Fruit fly (Drosophila melanogaster) whole organism, prepupa: Measurements from ENCODE around the gene CG10336.

Experiments
- CG10631 ChIP-seq: fragments of 200-800 bp; sonication (Bioruptor generic); optimal IDR thresholded peaks from 2 replicates; lab custom pipeline; 2016; ENCODE audit warnings: missing biosample characterization, missing genetic modification characterization
- CG10669 ChIP-seq: fragments of 200-800 bp; sonication (Bioruptor generic); optimal IDR thresholded peaks from 3 replicates; lab custom pipeline; 2018; ENCODE audit warnings: missing biosample characterization, mild to moderate bottlenecking, missing genetic modification characterization, moderate library complexity
- CG11294 ChIP-seq: fragments of 200-800 bp; sonication (Bioruptor generic); IDR thresholded peaks from 2 replicates; pipeline ENCODE4 v1.3.6; 2022; ENCODE audit warnings: missing biosample characterization, missing genetic modification characterization
- CG1621 ChIP-seq: fragments of 200-800 bp; sonication (Bioruptor generic); optimal IDR thresholded peaks from 3 replicates; lab custom pipeline; 2018; ENCODE audit warnings: missing biosample characterization, mild to moderate bottlenecking, missing genetic modification characterization
- CG16779 ChIP-seq: fragments of 200-800 bp; sonication (Bioruptor generic); optimal IDR thresholded peaks from 3 replicates; lab custom pipeline; 2017; ENCODE audit warnings: missing biosample characterization, mild to moderate bottlenecking, missing genetic modification characterization
- CG3032 ChIP-seq: fragments of 200-800 bp; optimal IDR thresholded peaks from 2 replicates; lab custom pipeline; 2019; ENCODE audit warnings: missing biosample characterization, mild to moderate bottlenecking, missing genetic modification characterization, moderate library complexity
- CG32006 ChIP-seq: fragments of 200-800 bp; sonication (Bioruptor generic); optimal IDR thresholded peaks from 3 replicates; lab custom pipeline; 2017; ENCODE audit warnings: missing biosample characterization, mild to moderate bottlenecking, missing genetic modification characterization
- CG34406 ChIP-seq: fragments of 200-800 bp; sonication (Bioruptor generic); optimal IDR thresholded peaks from 3 replicates; lab custom pipeline; 2016; ENCODE audit warnings: missing biosample characterization, missing genetic modification characterization
- CG3919 ChIP-seq: fragments of 200-800 bp; sonication (Bioruptor generic); optimal IDR thresholded peaks from 3 replicates; lab custom pipeline; 2016; ENCODE audit warnings: missing biosample characterization, missing genetic modification characterization
- CG4318 ChIP-seq: fragments of 200-800 bp; sonication (Bioruptor generic); optimal IDR thresholded peaks from 3 replicates; lab custom pipeline; 2017; ENCODE audit warnings: missing biosample characterization, mild to moderate bottlenecking, missing genetic modification characterization
- CG6276 ChIP-seq: fragments of 200-800 bp; sonication (Bioruptor generic); optimal IDR thresholded peaks from 2 replicates; lab custom pipeline; 2017; ENCODE audit warnings: missing biosample characterization, mild to moderate bottlenecking, missing genetic modification characterization
- CG6792 ChIP-seq: fragments of 200-800 bp; sonication (Bioruptor generic); optimal IDR thresholded peaks from 3 replicates; lab custom pipeline; 2016; ENCODE audit warnings: missing biosample characterization, missing genetic modification characterization
- CG6808 ChIP-seq: fragments of 200-800 bp; sonication (Bioruptor generic); optimal IDR thresholded peaks from 3 replicates; lab custom pipeline; 2017; ENCODE audit warnings: missing biosample characterization, missing genetic modification characterization, mild to moderate bottlenecking, moderate library complexity, missing genetic modification reagents
- CG7368 ChIP-seq: fragments of 200-800 bp; sonication (Bioruptor generic); optimal IDR thresholded peaks from 3 replicates; lab custom pipeline; 2016; ENCODE audit warnings: missing biosample characterization, missing genetic modification characterization
- Eip78C ChIP-seq: fragments of 200-800 bp; sonication (Bioruptor generic); peaks from one replicate; lab custom pipeline; 2016; ENCODE audit warnings: missing biosample characterization, missing genetic modification characterization
- Eip93F ChIP-seq: fragments of 200-800 bp; sonication (Bioruptor generic); optimal IDR thresholded peaks from 2 replicates; lab custom pipeline; 2016; ENCODE audit warnings: missing biosample characterization, mild to moderate bottlenecking, missing genetic modification characterization
- Gug ChIP-seq: fragments of 200-800 bp; sonication (Bioruptor generic); IDR thresholded peaks from 2 replicates; pipeline ENCODE4 v1.3.6; 2022; ENCODE audit warnings: missing biosample characterization, missing genetic modification characterization
- Hr4 ChIP-seq: fragments of 200-800 bp; sonication (Bioruptor generic); optimal IDR thresholded peaks from 3 replicates; lab custom pipeline; 2016; ENCODE audit warnings: missing biosample characterization, missing genetic modification characterization
- Met ChIP-seq: fragments of 200-800 bp; sonication (Bioruptor generic); optimal IDR thresholded peaks from 3 replicates; lab custom pipeline; 2016; ENCODE audit warnings: missing biosample characterization, missing genetic modification characterization
- Smox ChIP-seq: fragments of 200-800 bp; sonication (Bioruptor generic); optimal IDR thresholded peaks from 3 replicates; lab custom pipeline; 2016; ENCODE audit warnings: missing biosample characterization, missing genetic modification characterization
- Sox14 ChIP-seq: fragments of 200-800 bp; sonication (Bioruptor generic); optimal IDR thresholded peaks from 3 replicates; lab custom pipeline; 2016; ENCODE audit warnings: missing biosample characterization, missing genetic modification characterization
- cyc ChIP-seq: fragments of 200-800 bp; sonication (Bioruptor generic); optimal IDR thresholded peaks from 3 replicates; lab custom pipeline; 2016; ENCODE audit warnings: missing biosample characterization, missing genetic modification characterization
- eg ChIP-seq: fragments of 200-800 bp; sonication (Bioruptor generic); IDR thresholded peaks from 3 replicates; pipeline ENCODE4 v1.3.6; 2022; ENCODE audit warnings: missing biosample characterization, missing genetic modification characterization
- fd59A ChIP-seq: fragments of 200-800 bp; sonication (Bioruptor generic); optimal IDR thresholded peaks from 2 replicates; lab custom pipeline; 2017; ENCODE audit warnings: missing biosample characterization, mild to moderate bottlenecking, missing genetic modification characterization, missing genetic modification reagents
- fd85E ChIP-seq: fragments of 200-800 bp; sonication (Bioruptor generic); optimal IDR thresholded peaks from 3 replicates; lab custom pipeline; 2016; ENCODE audit warnings: missing biosample characterization, missing genetic modification characterization
- fkh ChIP-seq: fragments of 200-800 bp; sonication (Bioruptor generic); optimal IDR thresholded peaks from 3 replicates; lab custom pipeline; 2017; ENCODE audit warnings: missing biosample characterization, mild to moderate bottlenecking, missing genetic modification characterization, moderate library complexity
- lz ChIP-seq: fragments of 200-800 bp; sonication (Bioruptor generic); optimal IDR thresholded peaks from 3 replicates; lab custom pipeline; 2016; ENCODE audit warnings: missing biosample characterization, missing genetic modification characterization
- net ChIP-seq: fragments of 200-800 bp; sonication (Bioruptor generic); optimal IDR thresholded peaks from 3 replicates; lab custom pipeline; 2016; ENCODE audit warnings: missing biosample characterization, missing genetic modification characterization
- pdm3 ChIP-seq: fragments of 200-800 bp; sonication (Bioruptor generic); optimal IDR thresholded peaks from 3 replicates; lab custom pipeline; 2016; ENCODE audit warnings: missing biosample characterization, missing genetic modification characterization
- salr ChIP-seq, 2 experiments: fragments of 200-800 bp; sonication (Bioruptor generic); optimal IDR thresholded peaks; 3 replicates each; lab custom pipeline; 2016 to 2018; ENCODE audit warnings: missing biosample characterization in 2 of 2, missing genetic modification characterization in 2 of 2, mild to moderate bottlenecking in 1 of 2
- svp ChIP-seq: fragments of 200-800 bp; sonication (Bioruptor generic); peaks from one replicate; lab custom pipeline; 2016; ENCODE audit warnings: missing biosample characterization, missing genetic modification characterization
- vri ChIP-seq: fragments of 200-800 bp; sonication (Bioruptor generic); optimal IDR thresholded peaks from 3 replicates; lab custom pipeline; 2016; ENCODE audit warnings: missing biosample characterization, mild to moderate bottlenecking, missing genetic modification characterization

CG10336 gene

DNA sequence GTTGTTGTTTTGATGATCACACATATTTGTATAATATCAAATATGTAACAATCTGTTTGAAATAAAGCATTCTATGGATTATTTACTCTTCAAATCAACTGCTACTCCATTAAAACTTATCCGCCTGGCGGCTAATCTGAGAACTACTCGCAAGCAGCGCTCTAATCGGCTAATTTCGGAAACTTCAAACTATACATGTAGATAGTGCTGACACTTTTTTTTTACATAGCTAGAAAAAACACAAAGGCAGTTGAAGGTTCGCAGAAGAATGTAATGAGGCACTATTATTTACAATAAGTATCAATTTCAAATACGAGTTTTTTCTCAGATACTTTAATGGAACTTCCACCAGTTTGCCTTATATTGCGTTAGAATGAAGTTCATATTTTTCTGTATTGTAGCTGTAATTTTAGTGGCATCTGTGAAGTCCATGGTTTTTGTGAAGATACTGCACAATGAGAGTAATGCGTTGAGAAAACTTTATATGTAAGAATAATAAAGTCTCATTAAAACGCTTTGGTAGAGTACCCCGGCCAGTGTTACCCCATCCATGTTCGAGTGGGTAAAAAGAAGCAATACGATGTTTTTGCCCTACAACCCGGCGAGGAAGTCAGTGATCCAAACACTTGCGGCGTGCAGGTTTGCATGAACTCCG, 23.2 kb upstream of the CG10336 start (continued):
- peak in 1 of 2 experiments; percentile 45 for TF ChIP-seq salr (GFP tag; optimal IDR thresholded peaks at IDR 0.05; lab: Kevin White, UChicago)
- TF ChIP-seq cyc (GFP tag; lab: Kevin White, UChicago): peak; percentile 68
- TF ChIP-seq CG3919 (GFP tag; lab: Kevin White, UChicago): peak; percentile 67
- no peak for TF ChIP-seq fd85E (GFP tag; lab: Kevin White, UChicago)
- peak; percentile 41 for TF ChIP-seq svp
- peak; percentile 28 for TF ChIP-seq CG10631 (GFP tag; lab: Kevin White, UChicago)

DNA sequence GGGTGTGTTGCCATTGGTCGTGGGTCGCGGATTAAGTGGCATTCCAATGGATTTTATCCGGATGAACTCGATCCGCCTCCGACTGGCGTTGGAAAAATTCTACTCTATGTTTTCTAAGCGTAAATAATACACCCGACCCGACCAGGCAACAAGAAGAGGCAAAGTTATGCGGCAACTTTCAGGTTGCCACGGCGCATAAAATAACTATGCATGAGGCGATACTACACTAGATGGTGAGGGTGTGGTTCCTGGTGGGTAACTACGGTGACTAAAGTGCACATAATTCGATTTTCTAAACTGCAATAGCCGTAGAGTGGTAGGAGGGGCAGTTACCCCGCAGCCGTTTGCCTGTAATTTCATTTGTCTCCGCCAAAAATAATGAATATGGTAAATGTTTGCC, 18.2 kb upstream of the CG10336 start, which contains the start of gene CG43338:
CG43338 (minus strand) TSS at position 101 of the 400 bp plus-strand sequence.
- TF ChIP-seq CG6792 (GFP tag; lab: Kevin White, UChicago) (no peak), Met (GFP tag; lab: Kevin White, UChicago) (no peak), lz (no peak), CG4318 (GFP tag; lab: Kevin White, UChicago) (no peak), fd85E (GFP tag; lab: Kevin White, UChicago) (no peak), Sox14 (GFP tag; lab: Kevin White, UChicago) (no peak), CG6808 (GFP tag; lab: Kevin White, UChicago) (no peak), eg (GFP tag; lab: Robert Waterston, UW) (no peak), CG34406 (GFP tag; lab: Kevin White, UChicago) (no peak), CG10669 (no peak), CG32006 (GFP tag; lab: Kevin White, UChicago) (no peak), CG6276 (GFP tag; lab: Kevin White, UChicago) (no peak), fd59A (GFP tag; lab: Kevin White, UChicago) (no peak), Eip93F (no peak), CG1621 (tag; lab: Kevin White, UChicago) (no peak), CG11294 (GFP tag; lab: Robert Waterston, UW) (no peak), Eip78C (no peak)

DNA sequence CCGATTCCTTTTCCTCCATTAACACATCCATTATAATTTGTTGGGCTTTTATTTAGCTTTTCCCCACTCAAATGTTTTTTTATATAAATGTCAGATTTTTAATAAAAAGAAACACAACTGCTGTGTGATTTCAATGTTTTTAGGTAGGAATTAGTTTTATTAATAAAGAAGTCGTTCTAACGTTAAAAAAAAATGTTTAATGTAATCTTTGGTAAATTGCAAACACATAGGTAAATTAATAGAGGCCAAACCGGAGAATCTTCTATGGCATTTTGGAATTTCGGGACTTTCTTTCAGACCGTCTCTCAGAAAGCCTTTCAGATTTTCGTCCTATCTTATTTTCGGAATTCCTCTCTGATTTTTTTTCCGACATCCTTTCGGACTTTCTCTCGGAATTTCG, 16.1 kb upstream of the CG10336 start, which contains the start of gene CG43339:
CG43339 (minus strand) TSS at position 101 of the 400 bp plus-strand sequence.
- TF ChIP-seq Smox (GFP tag; lab: Kevin White, UChicago) (no peak), Gug (GFP tag; lab: Robert Waterston, UW) (no peak), CG34406 (GFP tag; lab: Kevin White, UChicago) (no peak)

DNA sequence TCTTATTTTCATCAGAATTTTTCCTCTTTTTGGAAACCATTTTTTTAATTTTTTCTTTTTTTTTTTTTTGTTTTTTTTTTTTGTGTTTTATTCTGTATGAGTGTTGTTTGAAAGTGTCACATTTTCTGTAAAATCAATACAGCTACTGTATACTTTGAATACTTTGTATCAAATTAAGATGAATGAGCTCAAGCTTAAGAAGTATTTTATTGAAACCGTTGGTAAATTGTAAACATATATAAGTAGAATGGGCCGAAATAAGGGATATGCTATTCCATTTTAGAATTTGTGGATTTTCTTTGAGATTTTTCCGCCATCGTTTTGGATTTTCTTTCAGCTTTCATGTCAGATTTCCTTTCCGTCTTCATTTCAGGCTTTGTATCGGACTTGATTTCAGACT, 14.3 kb upstream of the CG10336 start, which contains the start of gene Mst36Fb:
Mst36Fb (minus strand) TSS at position 101 of the 400 bp plus-strand sequence.
- TF ChIP-seq fd85E (GFP tag; lab: Kevin White, UChicago): no peak
- TF ChIP-seq Hr4 (GFP tag; lab: Kevin White, UChicago): no peak
- TF ChIP-seq CG6792 (GFP tag; lab: Kevin White, UChicago): no peak
- no peak for TF ChIP-seq Smox (GFP tag; lab: Kevin White, UChicago)
- TF ChIP-seq CG16779 (tag; lab: Kevin White, UChicago): no peak
- TF ChIP-seq CG7368 (GFP tag; lab: Kevin White, UChicago): no peak
- no peak for TF ChIP-seq vri
- TF ChIP-seq net: no peak
- TF ChIP-seq CG3032 (tag; lab: Kevin White, UChicago): no peak

DNA sequence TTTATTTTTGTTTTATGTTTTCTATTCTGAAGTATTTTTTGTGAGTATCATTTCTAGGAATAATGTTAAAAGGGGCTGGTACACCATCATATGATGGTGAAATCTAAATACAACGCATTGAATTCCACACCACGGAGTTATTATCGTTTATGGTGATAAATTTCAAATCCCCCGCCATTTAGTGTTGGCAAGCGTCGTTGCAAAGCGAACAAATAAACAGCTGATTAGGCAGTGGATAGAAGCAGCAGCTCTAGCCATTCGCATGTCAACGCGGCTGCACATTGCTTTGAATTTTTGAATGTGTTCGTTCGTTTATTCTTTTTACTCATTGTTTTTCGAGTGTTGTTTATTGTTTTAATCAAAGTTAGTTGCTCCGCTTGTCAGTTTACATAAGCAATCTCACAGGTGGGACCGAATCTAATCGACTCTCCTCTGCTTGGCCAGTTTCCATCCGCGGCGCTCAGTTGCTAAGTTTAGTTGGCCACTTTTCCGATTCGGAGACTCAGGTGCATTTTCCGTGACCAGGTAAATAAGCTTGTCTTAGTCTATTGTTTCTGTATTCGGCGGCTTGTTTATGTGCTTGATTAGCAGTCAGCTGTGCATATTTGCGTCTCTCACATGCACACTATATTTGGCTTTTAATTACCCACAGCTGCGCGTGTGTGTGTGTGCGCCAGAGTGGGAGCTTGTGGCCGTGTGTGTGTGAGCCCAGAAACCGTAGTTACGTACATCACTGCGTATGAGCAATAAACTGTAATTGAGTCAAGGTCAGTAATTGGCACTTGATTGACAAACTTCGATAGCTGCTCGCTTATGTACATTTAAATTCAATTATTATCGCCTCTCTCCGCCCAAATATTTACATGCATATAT, 12.1 kb upstream of the CG10336 start, which contains the start of the genes Mst36Fa and CG31751:
Mst36Fa (minus strand) TSS at position 51 of the 873 bp plus-strand sequence.
CG31751 (plus strand) TSS at position 274 of the 873 bp plus-strand sequence.
- TF ChIP-seq pdm3 (no peak), CG32006 (GFP tag; lab: Kevin White, UChicago) (no peak), cyc (GFP tag; lab: Kevin White, UChicago) (peak; percentile 9), salr (GFP tag; optimal IDR thresholded peaks at IDR 0.05; lab: Kevin White, UChicago) (no peak), vri (no peak), fkh (GFP tag; lab: Kevin White, UChicago) (peak; percentile 98), svp (peak; percentile 14)
